Worm (Caenorhabditis elegans): Measurements from ENCODE around the gene F42C5.3.

ce11 chrIV:7326613-7327149, 39.3 kb upstream of the F42C5.3 start, which contains the start of gene ifo-1:
- TF ChIP-seq F13H6.1 (tag; optimal IDR thresholded peaks at IDR 0.05) (no peak), ceh-9 (tag; optimal IDR thresholded peaks at IDR 0.05) (no peak), ceh-34 (tag; optimal IDR thresholded peaks at IDR 0.05) (no peak), ceh-31 (tag; optimal IDR thresholded peaks at IDR 0.05) (no peak), zip-5 (tag; optimal IDR thresholded peaks at IDR 0.05) (no peak), ttx-3 (tag; optimal IDR thresholded peaks at IDR 0.05) (no peak), dmd-4 (tag; optimal IDR thresholded peaks at IDR 0.05; ENCODE audit: borderline replicate concordance) (no peak), T23F11.4 (GFP tag; optimal IDR thresholded peaks at IDR 0.05) (no peak), fax-1 (tag; optimal IDR thresholded peaks at IDR 0.05) (no peak), hlh-15 (tag; optimal IDR thresholded peaks at IDR 0.05) (no peak), tbx-2 (tag; optimal IDR thresholded peaks at IDR 0.05) (no peak), fkh-10 (GFP tag; optimal IDR thresholded peaks at IDR 0.05) (no peak), ama-1 (optimal IDR thresholded peaks at IDR 0.05) (no peak)

Measured in whole organism, late embryonic.